Fruit fly (Drosophila melanogaster): ENCODE data around the gene Cap-H2.

dm6 chr3R:10747650-10748049 lies 13.5 kb upstream of the Cap-H2 start:
- TF ChIP-seq CG7045 (GFP tag; optimal IDR thresholded peaks at IDR 0.05) (no peak), Clk (GFP tag; optimal IDR thresholded peaks at IDR 0.05) (no peak), CG7101 (tag; optimal IDR thresholded peaks at IDR 0.05) (no peak), CG1620 (GFP tag; optimal IDR thresholded peaks at IDR 0.05) (no peak), CG12768 (GFP tag; optimal IDR thresholded peaks at IDR 0.05) (no peak), toe (GFP tag; optimal IDR thresholded peaks at IDR 0.05) (no peak)
